Fruit fly (Drosophila melanogaster) Kc167 (cell line): ENCODE results near the gene alphaTub85E.

Source experiments
- Sin3A ChIP-seq: fragments of >200 bp; optimal IDR thresholded peaks from 2 replicates; lab custom pipeline; 2018; ENCODE audit warnings: missing external identifiers
- h ChIP-seq: fragments of >200 bp; optimal IDR thresholded peaks from 3 replicates; lab custom pipeline; 2018; ENCODE audit warnings: missing external identifiers
- psq ChIP-seq: fragments of >200 bp; optimal IDR thresholded peaks from 2 replicates; lab custom pipeline; 2017; ENCODE audit warnings: missing external identifiers

dm6 chr3R:9767620-9768592 is 34.9 kb upstream of the alphaTub85E start, which contains the start of gene Naa80:
- TF ChIP-seq h (lab: Kevin White, UChicago) (no peak), Sin3A (lab: Kevin White, UChicago) (no peak), psq (lab: Kevin White, UChicago) (no peak)
